Worm (Caenorhabditis elegans): ENCODE data around the gene kvs-5.

DNA sequence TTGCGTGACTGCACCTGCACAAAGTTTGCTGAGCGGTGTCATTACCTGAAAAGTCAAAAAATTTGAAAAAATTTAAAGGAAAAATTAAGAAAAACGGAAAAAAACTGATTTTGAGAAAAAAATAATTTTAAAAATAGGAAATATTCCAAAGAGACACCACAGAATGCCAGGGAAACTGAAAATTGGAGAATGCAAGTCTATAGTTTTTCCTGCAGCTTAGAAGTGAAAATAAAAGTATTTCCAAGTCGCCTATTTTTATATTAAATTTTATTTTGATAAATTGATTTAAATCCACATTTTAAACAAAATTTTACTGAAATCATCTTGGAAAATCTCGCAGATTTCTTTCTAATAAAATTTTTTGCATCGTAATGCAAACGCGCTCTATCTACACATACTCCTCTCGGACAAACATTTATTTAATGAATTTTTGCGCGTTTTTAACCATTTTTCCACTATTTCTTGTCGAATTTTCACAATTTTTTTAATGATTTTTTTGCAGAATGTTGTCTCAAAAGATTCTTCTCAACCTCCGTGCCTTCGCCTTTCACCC is 60.0 kb downstream of the kvs-5 start, which contains the start of the genes F56B3.11 and ech-5:
- TF ChIP-seq mes-4 (tag; optimal IDR thresholded peaks at IDR 0.05) (no peak), ama-1 (optimal IDR thresholded peaks at IDR 0.05) (no peak), ama-1 (GFP tag; optimal IDR thresholded peaks at IDR 0.05) (no peak), lin-35 (GFP tag; optimal IDR thresholded peaks at IDR 0.05) (peak in 1 of 3 experiments; percentile 32), dpff-1 (tag; optimal IDR thresholded peaks at IDR 0.05) (no peak), efl-1 (GFP tag; optimal IDR thresholded peaks at IDR 0.05) (peak; percentile 14), unc-62 (GFP tag; optimal IDR thresholded peaks at IDR 0.05) (no peak), B0336.3 (GFP tag; IDR thresholded peaks at IDR 0.05) (no peak), repo-1 (tag; optimal IDR thresholded peaks at IDR 0.05) (no peak), K11D2.4 (GFP tag; IDR thresholded peaks at IDR 0.05) (no peak), F37B4.10 (GFP tag; IDR thresholded peaks at IDR 0.05) (no peak), pha-4 (tag; optimal IDR thresholded peaks at IDR 0.05) (no peak), F57C9.4 (tag; optimal IDR thresholded peaks at IDR 0.05) (no peak), lir-1 (GFP tag; conservative IDR thresholded peaks at IDR 0.05) (no peak), F52B5.7 (tag; optimal IDR thresholded peaks at IDR 0.05) (no peak)

All from whole organism, young adult.